Fruit fly (Drosophila melanogaster) whole organism, embryonic: ENCODE measurements around the gene CG2182.

ENCODE experiments used
- Abd-B ChIP-seq: fragments of 200-800 bp; sonication (Bioruptor generic); optimal IDR thresholded peaks from 2 replicates; lab custom pipeline; 2018; ENCODE audit warnings: missing biosample characterization, mild to moderate bottlenecking, missing genetic modification characterization, moderate library complexity
- Awh ChIP-seq: fragments of 200-800 bp; sonication (Bioruptor generic); IDR thresholded peaks from 2 replicates; pipeline ENCODE4, ENCODE4 v1.3.6; 2022; ENCODE audit warnings: missing biosample characterization, missing genetic modification characterization
- CG10431 ChIP-seq: fragments of 200-800 bp; sonication (Bioruptor generic); optimal IDR thresholded peaks from 3 replicates; lab custom pipeline; 2018; ENCODE audit warnings: missing biosample characterization, mild to moderate bottlenecking, missing genetic modification characterization
- CG11456 ChIP-seq: fragments of 200-800 bp; sonication (Bioruptor generic); IDR thresholded peaks from 3 replicates; pipeline ENCODE4 v1.3.6; 2022; ENCODE audit warnings: missing biosample characterization, missing genetic modification characterization
- CG12155 ChIP-seq: fragments of 200-800 bp; sonication (Bioruptor generic); optimal IDR thresholded peaks from 3 replicates; lab custom pipeline; 2016; ENCODE audit warnings: missing biosample characterization, missing genetic modification characterization
- CG12744 ChIP-seq: fragments of 200-800 bp; sonication (Bioruptor generic); optimal IDR thresholded peaks from 2 replicates; lab custom pipeline; 2016; ENCODE audit warnings: missing biosample characterization, missing genetic modification characterization
- CG14050 ChIP-seq: fragments of 200-800 bp; sonication (Bioruptor generic); IDR thresholded peaks from 3 replicates; pipeline ENCODE4 v1.3.6; 2022; ENCODE audit warnings: missing biosample characterization, missing genetic modification characterization
- CG15514 ChIP-seq: fragments of 200-800 bp; sonication (Bioruptor generic); optimal IDR thresholded peaks from 3 replicates; lab custom pipeline; 2017; ENCODE audit warnings: missing biosample characterization, missing genetic modification characterization, mild to moderate bottlenecking, moderate library complexity, missing genetic modification reagents
- CG2678 ChIP-seq: fragments of 200-800 bp; sonication (Bioruptor generic); optimal IDR thresholded peaks from 3 replicates; lab custom pipeline; 2019; ENCODE audit warnings: missing biosample characterization, mild to moderate bottlenecking, missing genetic modification characterization, moderate library complexity
- CG2712 ChIP-seq: fragments of 200-800 bp; optimal IDR thresholded peaks from 3 replicates; lab custom pipeline; 2019; ENCODE audit warnings: missing biosample characterization, mild to moderate bottlenecking, missing genetic modification characterization, moderate library complexity
- CG3281 ChIP-seq: fragments of 200-800 bp; sonication (Bioruptor generic); optimal IDR thresholded peaks from 3 replicates; lab custom pipeline; 2017; ENCODE audit warnings: missing biosample characterization, mild to moderate bottlenecking, missing genetic modification characterization
- CG3995 ChIP-seq: fragments of 200-800 bp; sonication (Bioruptor generic); optimal IDR thresholded peaks from 3 replicates; lab custom pipeline; 2016; ENCODE audit warnings: missing biosample characterization, missing genetic modification characterization
- CG4360 ChIP-seq: fragments of 200-800 bp; sonication (Bioruptor generic); IDR thresholded peaks from 2 replicates; pipeline ENCODE4 v1.3.6; 2022; ENCODE audit warnings: missing biosample characterization, missing genetic modification characterization
- CG6272 ChIP-seq: fragments of 200-800 bp; sonication (Bioruptor generic); IDR thresholded peaks from 2 replicates; pipeline ENCODE4 v1.3.6; 2022; ENCODE audit warnings: missing biosample characterization, missing genetic modification characterization
- CG7928 ChIP-seq: fragments of 200-800 bp; sonication (Bioruptor generic); optimal IDR thresholded peaks from 2 replicates; lab custom pipeline; 2017; ENCODE audit warnings: missing biosample characterization, mild to moderate bottlenecking, missing genetic modification characterization
- CG8290 ChIP-seq, 3 experiments: fragments of 200-800 bp; sonication (Bioruptor generic); optimal IDR thresholded peaks; 2 replicates each; lab custom pipeline; 2016 to 2019; ENCODE audit warnings: missing biosample characterization in 3 of 3, missing genetic modification characterization in 3 of 3, mild to moderate bottlenecking in 2 of 3, moderate library complexity in 1 of 3
- D19A ChIP-seq: fragments of 200-800 bp; optimal IDR thresholded peaks from 3 replicates; lab custom pipeline; 2019; ENCODE audit warnings: missing biosample characterization, mild to moderate bottlenecking, missing genetic modification characterization, moderate library complexity
- Dad ChIP-seq: fragments of 200-800 bp; sonication (Bioruptor generic); optimal IDR thresholded peaks from 3 replicates; lab custom pipeline; 2016; ENCODE audit warnings: missing biosample characterization, missing genetic modification characterization
- Dfd ChIP-seq, 2 experiments: fragments of >200 bp; optimal IDR thresholded peaks; 2 replicates each; lab custom pipeline; 2017; ENCODE audit warnings: missing biosample characterization in 2 of 2, missing genetic modification characterization in 2 of 2
- Dip2 ChIP-seq: fragments of 200-800 bp; sonication (Bioruptor generic); IDR thresholded peaks from 2 replicates; pipeline ENCODE4 v1.3.6; 2022; ENCODE audit warnings: missing biosample characterization, missing genetic modification characterization
- E2f2 ChIP-seq: fragments of 200-800 bp; sonication (Bioruptor generic); IDR thresholded peaks from 2 replicates; pipeline ENCODE4 v1.3.6; 2022; ENCODE audit warnings: missing biosample characterization, missing genetic modification characterization
- Elba2 ChIP-seq: fragments of 200-800 bp; sonication (Bioruptor generic); optimal IDR thresholded peaks from 3 replicates; lab custom pipeline; 2016; ENCODE audit warnings: missing biosample characterization, missing genetic modification characterization
- H15 ChIP-seq: fragments of 200-800 bp; sonication (Bioruptor generic); IDR thresholded peaks from 3 replicates; pipeline ENCODE4 v1.3.6; 2022; ENCODE audit warnings: missing biosample characterization, missing genetic modification characterization
- H2.0 ChIP-seq: fragments of 200-800 bp; sonication (Bioruptor generic); IDR thresholded peaks from 2 replicates; pipeline ENCODE4 v1.3.6; 2022; ENCODE audit warnings: missing biosample characterization, missing genetic modification characterization
- Hmr ChIP-seq: fragments of 200-800 bp; sonication (Bioruptor generic); optimal IDR thresholded peaks from 3 replicates; lab custom pipeline; 2017; ENCODE audit warnings: mild to moderate bottlenecking, missing biosample characterization, missing genetic modification reagents, missing genetic modification characterization
- Kr ChIP-seq: fragments of 200-800 bp; sonication (Bioruptor generic); optimal IDR thresholded peaks from 2 replicates; lab custom pipeline; 2017; ENCODE audit warnings: missing biosample characterization, mild to moderate bottlenecking, missing genetic modification characterization
- Mad ChIP-seq: fragments of 200-800 bp; sonication (Bioruptor generic); optimal IDR thresholded peaks from 2 replicates; lab custom pipeline; 2016; ENCODE audit warnings: missing biosample characterization, missing genetic modification characterization
- Oli ChIP-seq: fragments of 200-800 bp; sonication (Bioruptor generic); optimal IDR thresholded peaks from 2 replicates; lab custom pipeline; 2018; ENCODE audit warnings: missing biosample characterization, mild to moderate bottlenecking, missing genetic modification characterization, moderate library complexity
- Sox100B ChIP-seq: fragments of 200-800 bp; sonication (Bioruptor generic); optimal IDR thresholded peaks from 3 replicates; lab custom pipeline; 2018; ENCODE audit warnings: missing biosample characterization, mild to moderate bottlenecking, missing genetic modification characterization
- bcd ChIP-seq: fragments of 200-800 bp; sonication (Bioruptor generic); optimal IDR thresholded peaks from 2 replicates; lab custom pipeline; 2017; ENCODE audit warnings: missing biosample characterization, mild to moderate bottlenecking, missing genetic modification characterization
- bigmax ChIP-seq: fragments of 200-800 bp; sonication (Bioruptor generic); optimal IDR thresholded peaks from 2 replicates; lab custom pipeline; 2018; ENCODE audit warnings: missing biosample characterization, mild to moderate bottlenecking, missing genetic modification characterization
- bowl ChIP-seq: fragments of 200-800 bp; sonication (Bioruptor generic); IDR thresholded peaks from 2 replicates; pipeline ENCODE4 v1.3.6; 2022; ENCODE audit warnings: missing biosample characterization, missing genetic modification characterization
- ci ChIP-seq: fragments of 200-800 bp; sonication (Bioruptor generic); IDR thresholded peaks from 3 replicates; pipeline ENCODE4 v1.3.6; 2022; ENCODE audit warnings: missing biosample characterization, missing genetic modification characterization
- crc ChIP-seq: fragments of 200-800 bp; sonication (Bioruptor generic); optimal IDR thresholded peaks from 2 replicates; lab custom pipeline; 2016; ENCODE audit warnings: missing biosample characterization, missing genetic modification characterization
- dan ChIP-seq: fragments of 200-800 bp; sonication (Bioruptor generic); IDR thresholded peaks from 2 replicates; pipeline ENCODE4 v1.3.6; 2022; ENCODE audit warnings: missing biosample characterization, missing genetic modification characterization
- eyg ChIP-seq: fragments of 200-800 bp; sonication (Bioruptor generic); optimal IDR thresholded peaks from 3 replicates; lab custom pipeline; 2016; ENCODE audit warnings: missing biosample characterization, missing genetic modification characterization
- fd96Cb ChIP-seq: fragments of 200-800 bp; sonication (Bioruptor generic); optimal IDR thresholded peaks from 2 replicates; lab custom pipeline; 2018; ENCODE audit warnings: missing biosample characterization, mild to moderate bottlenecking, missing genetic modification characterization, moderate library complexity
- her ChIP-seq: fragments of 200-800 bp; sonication (Bioruptor generic); optimal IDR thresholded peaks from 2 replicates; lab custom pipeline; 2016; ENCODE audit warnings: missing biosample characterization, missing genetic modification characterization
- prd ChIP-seq, 3 experiments: fragments of >200 bp in 2 of 3; fragments of 200-800 bp in 1 of 3; sonication (Bioruptor generic) in 1 of 3; optimal IDR thresholded peaks in 2 of 3; IDR thresholded peaks in 1 of 3; 2 replicates in 2 of 3; 3 replicates in 1 of 3; pipeline versions ENCODE4 v1.3.6 to Lab custom; 2017 to 2022; ENCODE audit warnings: missing biosample characterization in 1 of 3, missing genetic modification characterization in 1 of 3
- salm ChIP-seq: fragments of 200-800 bp; sonication (Bioruptor generic); optimal IDR thresholded peaks from 2 replicates; lab custom pipeline; 2018; ENCODE audit warnings: missing biosample characterization, mild to moderate bottlenecking, missing genetic modification characterization
- scrt ChIP-seq: fragments of 200-800 bp; sonication (Bioruptor generic); optimal IDR thresholded peaks from 2 replicates; lab custom pipeline; 2018; ENCODE audit warnings: missing biosample characterization, mild to moderate bottlenecking, missing genetic modification characterization, moderate library complexity
- sens-2 ChIP-seq: fragments of 200-800 bp; sonication (Bioruptor generic); IDR thresholded peaks from 2 replicates; pipeline ENCODE4 v1.3.6; 2022; ENCODE audit warnings: missing biosample characterization, missing genetic modification characterization
- sima ChIP-seq: fragments of 200-800 bp; sonication (Bioruptor generic); optimal IDR thresholded peaks from 2 replicates; lab custom pipeline; 2016; ENCODE audit warnings: missing biosample characterization, missing genetic modification characterization
- so ChIP-seq: fragments of 200-800 bp; sonication (Bioruptor generic); IDR thresholded peaks from 3 replicates; pipeline ENCODE4 v1.3.6; 2022; ENCODE audit warnings: missing biosample characterization, missing genetic modification characterization
- stwl ChIP-seq: fragments of 200-800 bp; sonication (Bioruptor generic); optimal IDR thresholded peaks from 3 replicates; lab custom pipeline; 2018; ENCODE audit warnings: missing biosample characterization, mild to moderate bottlenecking, missing genetic modification characterization, moderate library complexity
- tap ChIP-seq: fragments of 200-800 bp; optimal IDR thresholded peaks from 3 replicates; lab custom pipeline; 2019; ENCODE audit warnings: missing biosample characterization, mild to moderate bottlenecking, missing genetic modification characterization, moderate library complexity
- tna ChIP-seq: fragments of 200-800 bp; sonication (Bioruptor generic); IDR thresholded peaks from 2 replicates; pipeline ENCODE4 v1.3.6; 2022; ENCODE audit warnings: missing biosample characterization, missing genetic modification characterization; ENCODE audit not compliant: partially characterized antibody
- unpg ChIP-seq: fragments of 200-800 bp; sonication (Bioruptor generic); optimal IDR thresholded peaks from 3 replicates; lab custom pipeline; 2018; ENCODE audit warnings: missing biosample characterization, mild to moderate bottlenecking, missing genetic modification characterization, moderate library complexity
- zen ChIP-seq: fragments of 200-800 bp; sonication (Bioruptor generic); optimal IDR thresholded peaks from 3 replicates; lab custom pipeline; 2018; ENCODE audit warnings: missing biosample characterization, mild to moderate bottlenecking, missing genetic modification characterization, moderate library complexity

CG2182 gene

DNA sequence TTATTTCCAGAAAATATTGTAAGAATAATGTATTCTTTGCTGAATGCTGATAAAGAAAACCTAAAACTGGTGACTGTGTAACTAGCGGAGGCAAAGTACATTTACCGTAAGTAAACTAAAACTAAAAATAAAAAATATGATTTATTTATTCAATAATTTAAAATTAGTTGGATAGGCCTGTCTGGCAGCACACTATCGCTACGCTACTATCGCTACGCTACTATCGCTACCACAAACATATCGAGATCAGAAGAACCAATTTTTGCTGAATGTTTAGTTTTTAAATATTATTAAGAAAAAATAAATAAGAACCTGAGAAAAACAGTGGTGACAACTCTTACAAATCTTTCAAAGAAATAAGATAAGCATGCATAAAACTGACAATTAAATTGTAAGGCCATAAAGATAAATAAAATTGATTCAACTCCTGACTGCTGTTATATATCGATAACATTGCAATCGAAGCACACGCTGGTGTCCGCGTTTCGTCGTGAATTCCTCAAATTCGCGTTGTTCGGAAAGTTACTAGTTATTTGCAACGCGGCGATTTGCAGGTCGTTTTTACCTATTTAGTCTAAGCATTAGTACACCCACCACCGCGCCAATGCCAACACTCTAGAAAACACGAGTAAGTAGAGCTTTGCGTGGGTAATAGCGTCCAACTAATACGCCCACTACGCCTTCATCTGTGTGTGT, 634 bp upstream of the CG2182 start, which contains the start of gene Wdr33 (continued):
- TF ChIP-seq Sox100B (GFP tag; lab: Kevin White, UChicago) (no peak), unpg (GFP tag; lab: Kevin White, UChicago) (peak; percentile 31), sens-2 (GFP tag; lab: Robert Waterston, UW) (no peak), CG12744 (GFP tag; lab: Kevin White, UChicago) (no peak), bcd (GFP tag; lab: Kevin White, UChicago) (peak; percentile 22), CG6272 (0 out of 2 replicates have a peak, but pooled peaks have one; percentile 19), D19A (no peak), Oli (tag; lab: Kevin White, UChicago) (peak; percentile 48), H15 (GFP tag; lab: Robert Waterston, UW) (0 out of 3 replicates have a peak, but pooled peaks have one; percentile 7), Mad (GFP tag; lab: Kevin White, UChicago) (no peak), so (no peak), dan (GFP tag; lab: Robert Waterston, UW) (no peak), CG11456 (GFP tag; lab: Robert Waterston, UW) (0 out of 3 replicates have a peak, but pooled peaks have one; percentile 12), CG3995 (GFP tag; lab: Kevin White, UChicago) (peak; percentile 60), CG2678 (tag; lab: Kevin White, UChicago) (peak; percentile 60), fd96Cb (peak; percentile 49), ci (GFP tag; lab: Robert Waterston, UW) (no peak; the same call in 2 of the 3 replicates), CG7928 (GFP tag; lab: Kevin White, UChicago) (no peak), zen (tag; lab: Kevin White, UChicago) (no peak), Awh (GFP tag; lab: Robert Waterston, UW) (no peak), Abd-B (GFP tag; lab: Kevin White, UChicago) (peak; percentile 57), stwl (tag; lab: Kevin White, UChicago) (peak; percentile 64), CG3281 (GFP tag; lab: Kevin White, UChicago) (no peak), Kr (no peak), Hmr (GFP tag; lab: Kevin White, UChicago) (peak; percentile 60), CG10431 (GFP tag; lab: Kevin White, UChicago) (no peak), sima (GFP tag; lab: Kevin White, UChicago) (no peak), Dad (no peak), Dfd (GFP tag; optimal IDR thresholded peaks at IDR 0.05; lab: Kevin White, UChicago) (no peak), bowl (GFP tag; lab: Robert Waterston, UW) (no peak), CG4360 (GFP tag; lab: Robert Waterston, UW) (no peak), prd (optimal IDR thresholded peaks at IDR 0.05; lab: Kevin White, UChicago) (no peak), prd (GFP tag; IDR thresholded peaks at IDR 0.05; lab: Robert Waterston, UW) (no peak; the same call in 2 of the 3 replicates), tna (GFP tag; lab: Robert Waterston, UW) (peak; percentile 82), CG14050 (no peak), eyg (GFP tag; lab: Kevin White, UChicago) (no peak), Elba2 (GFP tag; lab: Kevin White, UChicago) (no peak), tap (peak; percentile 29), CG15514 (peak; percentile 43), salm (no peak), bigmax (GFP tag; lab: Kevin White, UChicago) (no peak), CG8290 (GFP tag; optimal IDR thresholded peaks at IDR 0.05; lab: Kevin White, UChicago) (no peak), CG8290 (tag; optimal IDR thresholded peaks at IDR 0.05; lab: Kevin White, UChicago) (no peak), CG2712 (tag; lab: Kevin White, UChicago) (peak; percentile 19), crc (no peak), scrt (no peak), her (peak; percentile 1), Dip2 (GFP tag; lab: Robert Waterston, UW) (no peak), E2f2 (GFP tag; lab: Robert Waterston, UW) (no peak), CG12155 (GFP tag; lab: Kevin White, UChicago) (peak; percentile 83), H2.0 (GFP tag; lab: Robert Waterston, UW) (peak; percentile 21; the same call in 1 of the 2 replicates)
